Fruit fly (Drosophila melanogaster): ENCODE measurements around the gene CG15370.

CG15370 gene

dm6 chrX:9267598-9267997 lies 42.4 kb downstream of the CG15370 start, which contains the start of gene Erk7:
Gene Erk7, minus strand, starts transcription at chrX:9267698.
- TF ChIP-seq CG17801 (GFP tag; optimal IDR thresholded peaks at IDR 0.05; ENCODE audit: partially characterized antibody): no peak

dm6 chrX:9269825-9270224 lies 44.6 kb downstream of the CG15370 start, which contains the start of gene CG17440:
Gene CG17440, minus strand, starts transcription at chrX:9269925.
- TF ChIP-seq CG17801 (GFP tag; optimal IDR thresholded peaks at IDR 0.05; ENCODE audit: partially characterized antibody): no peak

- TF ChIP-seq CG17801 (GFP tag; optimal IDR thresholded peaks at IDR 0.05; ENCODE audit: partially characterized antibody): no peak
These were observed 47.7 kb downstream of the CG15370 start, which contains the start of the genes Cfp1 and Aladin for dm6 chrX:9272830-9273507. Gene Cfp1, minus strand, starts transcription at chrX:9272960. Gene Aladin, plus strand, starts transcription at chrX:9273413.
